Worm (Caenorhabditis elegans) whole organism, late embryonic: Measurements from ENCODE around the gene C56C10.9.

Experiments used
- C08G9.2 ChIP-seq: sonication (generic microtip); optimal IDR thresholded peaks from 2 replicates; lab custom pipeline; 2016; ENCODE audit warnings: mild to moderate bottlenecking, missing genetic modification characterization, moderate library complexity, missing compliant biosample characterization
- K02D7.2 ChIP-seq: sonication (generic microtip); optimal IDR thresholded peaks from 2 replicates; lab custom pipeline; 2017; ENCODE audit warnings: mild to moderate bottlenecking, missing genetic modification characterization, missing compliant biosample characterization
- K09A11.1 ChIP-seq: sonication (generic microtip); optimal IDR thresholded peaks from 2 replicates; lab custom pipeline; 2017; ENCODE audit warnings: antibody characterized with exemption, mild to moderate bottlenecking, missing genetic modification characterization, missing compliant biosample characterization; ENCODE audit not compliant: insufficient read depth
- Y22D7AL.16 ChIP-seq: sonication (generic microtip); optimal IDR thresholded peaks from 2 replicates; lab custom pipeline; 2016; ENCODE audit warnings: missing genetic modification characterization, missing compliant biosample characterization
- ceh-14 ChIP-seq: sonication (generic microtip); optimal IDR thresholded peaks from 2 replicates; lab custom pipeline; 2016; ENCODE audit warnings: missing genotype, missing genetic modification characterization, missing compliant biosample characterization
- ceh-18 ChIP-seq: sonication (generic microtip); optimal IDR thresholded peaks from 2 replicates; lab custom pipeline; 2016; ENCODE audit warnings: missing genetic modification characterization, missing compliant biosample characterization
- ceh-2 ChIP-seq: sonication (generic microtip); optimal IDR thresholded peaks from 2 replicates; lab custom pipeline; 2016; ENCODE audit warnings: missing genotype, missing genetic modification characterization, missing compliant biosample characterization
- ceh-30 ChIP-seq: fragments of 150-350 bp; optimal IDR thresholded peaks from 2 replicates; lab custom pipeline; 2014; ENCODE audit warnings: missing biosample characterization, missing genetic modification characterization
- ceh-31 ChIP-seq: sonication (generic microtip); optimal IDR thresholded peaks from 2 replicates; lab custom pipeline; 2016; ENCODE audit warnings: missing genetic modification characterization, missing compliant biosample characterization
- ceh-34 ChIP-seq: sonication (generic microtip); optimal IDR thresholded peaks from 2 replicates; lab custom pipeline; 2016; ENCODE audit warnings: mild to moderate bottlenecking, missing genetic modification characterization, missing compliant biosample characterization
- ceh-48 ChIP-seq: sonication (generic microtip); optimal IDR thresholded peaks from 2 replicates; lab custom pipeline; 2016; ENCODE audit warnings: missing genetic modification characterization, inconsistent platforms, missing compliant biosample characterization
- ceh-6 ChIP-seq: fragments of 200-800 bp; sonication (Bioruptor generic); optimal IDR thresholded peaks from 2 replicates; lab custom pipeline; 2018; ENCODE audit warnings: mild to moderate bottlenecking, missing genetic modification characterization, missing compliant biosample characterization
- che-1 ChIP-seq: sonication (generic microtip); optimal IDR thresholded peaks from 2 replicates; lab custom pipeline; 2016; ENCODE audit warnings: mild to moderate bottlenecking, missing genetic modification characterization, missing compliant biosample characterization
- dve-1 ChIP-seq: sonication (generic microtip); optimal IDR thresholded peaks from 2 replicates; lab custom pipeline; 2017; ENCODE audit warnings: antibody characterized with exemption, mild to moderate bottlenecking, missing genetic modification characterization, missing compliant biosample characterization
- elt-2 ChIP-seq: sonication (generic microtip); optimal IDR thresholded peaks from 2 replicates; lab custom pipeline; 2016; ENCODE audit warnings: missing genetic modification reagents, missing genetic modification characterization, missing compliant biosample characterization
- elt-4 ChIP-seq: sonication (generic microtip); optimal IDR thresholded peaks from 2 replicates; lab custom pipeline; 2016; ENCODE audit warnings: missing genetic modification characterization, missing compliant biosample characterization
- fax-1 ChIP-seq: sonication (generic microtip); optimal IDR thresholded peaks from 2 replicates; lab custom pipeline; 2016; ENCODE audit warnings: missing genotype, missing genetic modification characterization, missing compliant biosample characterization
- hlh-13 ChIP-seq: fragments of 200-800 bp; sonication (Bioruptor generic); optimal IDR thresholded peaks from 2 replicates; lab custom pipeline; 2018; ENCODE audit warnings: mild to moderate bottlenecking, missing genetic modification characterization, missing compliant biosample characterization
- hlh-30 ChIP-seq: sonication (generic microtip); optimal IDR thresholded peaks from 2 replicates; lab custom pipeline; 2017; ENCODE audit warnings: antibody characterized with exemption, missing genetic modification characterization, missing compliant biosample characterization; ENCODE audit not compliant: insufficient read depth
- lim-6 ChIP-seq: sonication (generic microtip); optimal IDR thresholded peaks from 2 replicates; lab custom pipeline; 2016; ENCODE audit warnings: missing genetic modification characterization, missing compliant biosample characterization
- mec-3 ChIP-seq: sonication (generic microtip); optimal IDR thresholded peaks from 2 replicates; lab custom pipeline; 2016; ENCODE audit warnings: borderline replicate concordance, missing genetic modification characterization, missing compliant biosample characterization
- nfya-1 ChIP-seq: sonication (generic microtip); optimal IDR thresholded peaks from 2 replicates; lab custom pipeline; 2017; ENCODE audit warnings: missing genetic modification characterization, mild to moderate bottlenecking, missing compliant biosample characterization, antibody characterized with exemption, moderate library complexity
- nhr-11 ChIP-seq: fragments of 150-350 bp; optimal IDR thresholded peaks from 2 replicates; lab custom pipeline; 2014; ENCODE audit warnings: missing biosample characterization, missing genetic modification characterization
- nhr-232 ChIP-seq: sonication (generic microtip); optimal IDR thresholded peaks from 2 replicates; lab custom pipeline; 2016; ENCODE audit warnings: missing genetic modification characterization, missing compliant biosample characterization
- npax-4 ChIP-seq: sonication (generic microtip); optimal IDR thresholded peaks from 2 replicates; lab custom pipeline; 2016; ENCODE audit warnings: missing genetic modification characterization, missing compliant biosample characterization
- pat-9 ChIP-seq: fragments of 200-800 bp; sonication (Bioruptor generic); optimal IDR thresholded peaks from 2 replicates; lab custom pipeline; 2018; ENCODE audit warnings: mild to moderate bottlenecking, missing genetic modification characterization, moderate library complexity, missing compliant biosample characterization
- pax-1 ChIP-seq: fragments of 150-350 bp; optimal IDR thresholded peaks from 2 replicates; lab custom pipeline; 2014; ENCODE audit warnings: missing biosample characterization, missing genetic modification characterization
- pros-1 ChIP-seq: fragments of 150-350 bp; optimal IDR thresholded peaks from 2 replicates; lab custom pipeline; 2014; ENCODE audit warnings: missing biosample characterization, missing genetic modification reagents, missing genetic modification characterization
- ref-2 ChIP-seq: sonication (generic microtip); optimal IDR thresholded peaks from 2 replicates; lab custom pipeline; 2016; ENCODE audit warnings: missing genetic modification characterization, missing compliant biosample characterization
- rnt-1 ChIP-seq: sonication (generic microtip); optimal IDR thresholded peaks from 2 replicates; lab custom pipeline; 2016; ENCODE audit warnings: missing genetic modification characterization, missing compliant biosample characterization
- sox-2 ChIP-seq: fragments of 200-800 bp; sonication (Bioruptor generic); IDR thresholded peaks from 2 replicates; pipeline ENCODE4 v1.3.6; 2022; ENCODE audit warnings: missing genetic modification reagents, missing genetic modification characterization, missing compliant biosample characterization
- sox-4 ChIP-seq: sonication (generic microtip); optimal IDR thresholded peaks from 2 replicates; lab custom pipeline; 2017; ENCODE audit warnings: mild to moderate bottlenecking, missing genetic modification characterization, inconsistent platforms, missing compliant biosample characterization
- syd-9 ChIP-seq: sonication (generic microtip); optimal IDR thresholded peaks from 2 replicates; lab custom pipeline; 2016; ENCODE audit warnings: mild to moderate bottlenecking, missing genetic modification characterization, moderate library complexity, missing compliant biosample characterization
- tbx-2 ChIP-seq: sonication (generic microtip); optimal IDR thresholded peaks from 2 replicates; lab custom pipeline; 2016; ENCODE audit warnings: missing genetic modification characterization, missing compliant biosample characterization
- unc-3 ChIP-seq, 2 experiments: fragments of 200-800 bp in 1 of 2; sonication (Bioruptor generic) in 1 of 2; sonication (generic microtip) in 1 of 2; conservative IDR thresholded peaks in 1 of 2; optimal IDR thresholded peaks in 1 of 2; 2 replicates each; pipeline versions ENCODE4 v1.3.6 to Lab custom; 2016 to 2022; ENCODE audit warnings: missing compliant biosample characterization in 2 of 2, missing genetic modification characterization in 2 of 2, missing genetic modification reagents in 1 of 2
- unc-42 ChIP-seq: sonication (generic microtip); optimal IDR thresholded peaks from 2 replicates; lab custom pipeline; 2016; ENCODE audit warnings: missing genotype, missing genetic modification characterization, missing compliant biosample characterization
- unc-55 ChIP-seq: sonication (generic microtip); optimal IDR thresholded peaks from 2 replicates; lab custom pipeline; 2017; ENCODE audit warnings: missing biosample characterization, missing genetic modification reagents, missing genetic modification characterization
- unc-86 ChIP-seq: sonication (generic microtip); optimal IDR thresholded peaks from 2 replicates; lab custom pipeline; 2016; ENCODE audit warnings: missing genetic modification characterization, missing compliant biosample characterization

C56C10.9 gene

DNA sequence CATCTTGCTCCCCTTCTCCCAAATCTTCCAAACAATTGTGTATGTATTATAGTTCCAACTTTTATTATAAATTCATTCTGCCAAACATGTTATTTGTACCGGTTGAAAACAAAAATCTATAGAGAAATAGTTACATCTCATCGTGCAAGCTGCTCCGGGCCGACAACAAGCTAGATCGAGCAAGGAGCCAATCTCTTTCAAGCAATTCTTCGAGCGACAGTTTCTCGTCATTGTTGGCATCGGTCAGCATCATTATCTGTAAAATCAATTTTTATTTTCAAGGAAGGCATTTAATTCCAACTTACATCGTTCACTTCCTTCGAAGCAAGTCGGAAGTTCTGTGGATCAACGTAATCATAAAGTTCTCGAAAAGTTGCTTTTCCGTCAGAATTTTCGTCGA lies 1.2 kb downstream of the C56C10.9 start:
- no peak for TF ChIP-seq K09A11.1 (tag; lab: Kevin White, UChicago)
- TF ChIP-seq ceh-30, result no peak
- TF ChIP-seq unc-42 (tag; lab: Kevin White, UChicago), result no peak
- TF ChIP-seq tbx-2 (tag; lab: Kevin White, UChicago), result no peak
- no peak for TF ChIP-seq Y22D7AL.16 (tag; lab: Kevin White, UChicago)
- TF ChIP-seq mec-3 (tag; lab: Kevin White, UChicago), result no peak
- TF ChIP-seq fax-1 (tag; lab: Kevin White, UChicago), result no peak
- TF ChIP-seq hlh-13, result no peak
- TF ChIP-seq sox-2, result no peak
- TF ChIP-seq npax-4 (tag; lab: Kevin White, UChicago), result no peak
- TF ChIP-seq, all 69 proteins: peak for 0

DNA sequence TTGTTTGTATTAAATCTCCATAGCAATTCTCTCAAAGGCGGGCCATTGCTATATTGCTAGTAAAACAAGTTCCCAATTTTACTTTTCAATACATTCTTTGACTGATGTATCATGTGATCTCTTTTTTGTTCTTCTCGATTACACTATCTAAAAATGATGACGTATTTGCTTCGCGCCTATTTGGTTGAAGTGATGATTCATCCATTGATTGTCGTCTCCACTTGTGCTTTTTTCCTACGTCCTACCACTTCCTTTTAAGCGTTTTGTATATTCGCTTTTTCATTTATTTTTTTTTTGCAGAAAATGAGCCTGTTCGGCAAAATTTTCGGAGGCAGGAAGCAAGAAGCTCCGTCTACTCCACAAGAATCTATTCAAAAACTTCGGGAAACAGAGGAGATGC lies 2.7 kb downstream of the C56C10.9 start, which contains the start of gene vps-32.1:
Gene vps-32.1, plus strand, starts transcription at position 301 of the 400 bp plus-strand sequence.
- TF ChIP-seq che-1 (tag; lab: Kevin White, UChicago), result no peak
- TF ChIP-seq, all 69 proteins: peak for 0

DNA sequence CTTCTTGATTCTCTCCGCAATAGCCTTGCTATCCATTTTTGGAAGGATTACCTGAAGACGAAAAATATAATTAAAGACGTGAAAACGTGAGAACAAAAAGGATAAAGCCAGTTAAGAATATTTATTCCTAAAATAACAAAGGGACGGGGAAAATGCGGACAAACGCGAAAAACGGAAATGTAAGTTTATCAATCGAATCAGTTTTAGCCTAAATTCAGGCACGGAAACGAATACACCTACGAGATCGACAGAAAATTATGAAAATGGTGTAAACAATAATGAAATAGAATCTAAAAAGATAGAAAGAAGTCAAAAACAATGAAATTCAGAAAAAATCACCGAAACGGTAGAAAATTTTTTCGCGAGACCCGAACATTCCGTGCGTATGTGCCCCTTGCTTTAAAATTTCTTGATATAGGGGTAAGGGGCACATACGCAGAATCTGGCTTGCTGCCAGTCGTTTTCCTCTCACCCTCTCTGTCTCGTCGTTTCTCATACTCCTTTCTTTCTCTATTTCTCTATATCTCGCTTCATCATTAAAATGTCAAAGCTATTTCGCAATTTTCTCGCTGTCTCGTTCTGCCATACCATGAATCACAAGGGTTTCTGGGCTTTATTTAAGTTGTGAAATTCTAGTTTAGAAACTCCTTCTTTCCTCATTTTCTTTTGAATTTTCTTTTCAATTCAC lies 3.4 kb downstream of the C56C10.9 start, which contains the start of gene icd-1:
Gene icd-1, minus strand, starts transcription at position 51 of the 688 bp plus-strand sequence.
- no peak for TF ChIP-seq elt-4
- TF ChIP-seq ceh-34 (tag; lab: Kevin White, UChicago), result peak; percentile 79
- no peak for TF ChIP-seq sox-4 (tag; lab: Kevin White, UChicago)
- TF ChIP-seq ceh-30, result peak; percentile 82
- TF ChIP-seq pax-1 (tag; lab: Kevin White, UChicago), result peak; percentile 87
- peak; percentile 7 for TF ChIP-seq C08G9.2 (tag; lab: Kevin White, UChicago)
- TF ChIP-seq ceh-6, result no peak
- peak; percentile 97 for TF ChIP-seq unc-55 (GFP tag; lab: Kevin White, UChicago)
- TF ChIP-seq tbx-2 (tag; lab: Kevin White, UChicago), result peak; percentile 87
- TF ChIP-seq pros-1 (tag; lab: Kevin White, UChicago), result peak; percentile 59
- TF ChIP-seq lim-6 (tag; lab: Kevin White, UChicago), result peak; percentile 13
- TF ChIP-seq ceh-2 (tag; lab: Kevin White, UChicago), result no peak
- TF ChIP-seq nhr-11 (tag; lab: Kevin White, UChicago), result peak; percentile 66
- TF ChIP-seq ceh-18, result peak; percentile 93
- peak; percentile 4; the same call in 1 of the 2 replicates for TF ChIP-seq sox-2
- no peak for TF ChIP-seq unc-3 (GFP tag; conservative IDR thresholded peaks at IDR 0.05; lab: Robert Waterston, UW)
- TF ChIP-seq unc-3 (tag; optimal IDR thresholded peaks at IDR 0.05; lab: Kevin White, UChicago), result no peak
- peak; percentile 17 for TF ChIP-seq ceh-48 (tag; lab: Kevin White, UChicago)
- peak; percentile 96 for TF ChIP-seq nfya-1 (tag; lab: Kevin White, UChicago)
- peak; percentile 0 for TF ChIP-seq fax-1 (tag; lab: Kevin White, UChicago)
- peak; percentile 54 for TF ChIP-seq syd-9 (tag; lab: Kevin White, UChicago)
- peak; percentile 80 for TF ChIP-seq hlh-30
- peak; percentile 88 for TF ChIP-seq ceh-31 (tag; lab: Kevin White, UChicago)
- TF ChIP-seq ceh-14, result peak; percentile 68
- TF ChIP-seq che-1 (tag; lab: Kevin White, UChicago), result no peak
- no peak for TF ChIP-seq K02D7.2
- peak; percentile 60 for TF ChIP-seq K09A11.1 (tag; lab: Kevin White, UChicago)
- TF ChIP-seq elt-2 (tag; lab: Kevin White, UChicago), result peak; percentile 66
- peak; percentile 78 for TF ChIP-seq ref-2 (tag; lab: Kevin White, UChicago)
- TF ChIP-seq dve-1 (tag; lab: Kevin White, UChicago), result peak; percentile 84
- peak; percentile 74 for TF ChIP-seq unc-42 (tag; lab: Kevin White, UChicago)
- TF ChIP-seq pat-9 (tag; lab: Kevin White, UChicago), result no peak
- TF ChIP-seq unc-86 (tag; lab: Kevin White, UChicago), result peak; percentile 39
- no peak for TF ChIP-seq nhr-232 (tag; lab: Kevin White, UChicago)
- TF ChIP-seq rnt-1 (tag; lab: Kevin White, UChicago), result peak; percentile 72
